Fruit fly (Drosophila melanogaster) whole organism, wandering third instar larva: Measurements from ENCODE around the gene prd1.

Experiments used
- Abd-B ChIP-seq: fragments of >200 bp; optimal IDR thresholded peaks from 2 replicates; lab custom pipeline; 2017; ENCODE audit warnings: missing biosample characterization, missing genetic modification characterization
- Dfd ChIP-seq: fragments of >200 bp; optimal IDR thresholded peaks from 2 replicates; lab custom pipeline; 2017; ENCODE audit warnings: missing biosample characterization, missing genetic modification characterization
- Hr78 ChIP-seq: fragments of >200 bp; optimal IDR thresholded peaks from 2 replicates; lab custom pipeline; 2017; ENCODE audit warnings: missing biosample characterization, missing genetic modification characterization
- Hr83 ChIP-seq: fragments of 200-300 bp; sonication (Bioruptor generic); optimal IDR thresholded peaks from 2 replicates; lab custom pipeline; 2016; ENCODE audit warnings: missing biosample characterization, mild to moderate bottlenecking, missing genetic modification characterization, moderate library complexity; ENCODE audit not compliant: poor library complexity, severe bottlenecking
- Jra ChIP-seq: sonication (Bioruptor generic); optimal IDR thresholded peaks from 2 replicates; lab custom pipeline; 2016; ENCODE audit warnings: missing biosample characterization, missing genetic modification characterization
- Mio ChIP-seq: sonication (Bioruptor generic); optimal IDR thresholded peaks from 2 replicates; lab custom pipeline; 2016; ENCODE audit warnings: missing biosample characterization, missing genetic modification characterization
- Myc ChIP-seq: fragments of >200 bp; optimal IDR thresholded peaks from 2 replicates; lab custom pipeline; 2017
- OdsH ChIP-seq: fragments of 200-800 bp; sonication (Bioruptor generic); optimal IDR thresholded peaks from 2 replicates; lab custom pipeline; 2016; ENCODE audit warnings: missing biosample characterization, mild to moderate bottlenecking, missing genetic modification characterization
- Sp1 ChIP-seq: fragments of 200-800 bp; sonication (Bioruptor generic); optimal IDR thresholded peaks from 3 replicates; lab custom pipeline; 2019; ENCODE audit warnings: missing biosample characterization, mild to moderate bottlenecking, missing genetic modification characterization, moderate library complexity
- brk ChIP-seq: fragments of 200-800 bp; sonication (Bioruptor generic); optimal IDR thresholded peaks from 2 replicates; lab custom pipeline; 2016; ENCODE audit warnings: missing biosample characterization, mild to moderate bottlenecking, missing genetic modification characterization
- jim ChIP-seq: fragments of 175-275, 200-325 bp; sonication (Bioruptor generic); optimal IDR thresholded peaks from 2 replicates; lab custom pipeline; 2016; ENCODE audit warnings: missing biosample characterization, mild to moderate bottlenecking, missing genetic modification characterization
- lola ChIP-seq: fragments of >200 bp; optimal IDR thresholded peaks from 2 replicates; lab custom pipeline; 2017; ENCODE audit warnings: missing biosample characterization, missing genetic modification characterization
- psq ChIP-seq: fragments of 200-800 bp; sonication (Bioruptor generic); optimal IDR thresholded peaks from 3 replicates; lab custom pipeline; 2017; ENCODE audit warnings: missing biosample characterization, mild to moderate bottlenecking, missing genetic modification characterization, moderate library complexity
- usp ChIP-seq: fragments of >200 bp; optimal IDR thresholded peaks from 2 replicates; lab custom pipeline; 2017; ENCODE audit warnings: missing biosample characterization, missing genetic modification characterization

- TF ChIP-seq brk (GFP tag; lab: Kevin White, UChicago) (no peak), Myc (no peak), Hr78 (GFP tag; lab: Kevin White, UChicago) (no peak), Hr83 (GFP tag; lab: Kevin White, UChicago) (no peak), Sp1 (GFP tag; lab: Kevin White, UChicago) (no peak), lola (no peak), psq (GFP tag; lab: Kevin White, UChicago) (no peak), jim (GFP tag; lab: Kevin White, UChicago) (no peak), OdsH (GFP tag; lab: Kevin White, UChicago) (no peak), Mio (GFP tag; lab: Kevin White, UChicago) (no peak), usp (GFP tag; lab: Kevin White, UChicago) (no peak), Jra (GFP tag; lab: Kevin White, UChicago) (no peak), Abd-B (no peak), Dfd (no peak)
Measured at dm6 chr3R:11735337-11735736, 51.5 kb downstream of the prd1 start, which contains the start of gene CG14721.
